Fruit fly (Drosophila melanogaster): ENCODE measurements around the gene sina.

The sina gene

dm6 chr3L:16886179-16886930, 32.8 kb downstream of the sina start (continued):
- no peak for TF ChIP-seq ATbp (GFP tag; optimal IDR thresholded peaks at IDR 0.05)
- no peak for TF ChIP-seq CG7271 (tag; optimal IDR thresholded peaks at IDR 0.05)
- TF ChIP-seq Xbp1 (GFP tag; optimal IDR thresholded peaks at IDR 0.05), result no peak
- TF ChIP-seq CG7928 (GFP tag; optimal IDR thresholded peaks at IDR 0.05), result no peak
- no peak for TF ChIP-seq cato (GFP tag; optimal IDR thresholded peaks at IDR 0.05; ENCODE audit: borderline replicate concordance)
- no peak for TF ChIP-seq Sry-δ (GFP tag; optimal IDR thresholded peaks at IDR 0.05)
- TF ChIP-seq CG7839 (tag; optimal IDR thresholded peaks at IDR 0.05), result no peak
- 0 out of 3 replicates have a peak, but pooled peaks have one; percentile 10 for TF ChIP-seq row (GFP tag; IDR thresholded peaks at IDR 0.05)
- TF ChIP-seq Med (GFP tag), result no peak
- TF ChIP-seq exex (tag; optimal IDR thresholded peaks at IDR 0.05), result no peak
- TF ChIP-seq CG7963 (GFP tag; IDR thresholded peaks at IDR 0.05; ENCODE audit: partially characterized antibody), result no peak
- no peak for TF ChIP-seq kni (GFP tag; optimal IDR thresholded peaks at IDR 0.05)
- TF ChIP-seq CG13624 (GFP tag; optimal IDR thresholded peaks at IDR 0.05), result no peak
- no peak for TF ChIP-seq NFAT (GFP tag; IDR thresholded peaks at IDR 0.05)
- no peak for TF ChIP-seq CG12942 (GFP tag; optimal IDR thresholded peaks at IDR 0.05)
- peak in 1 of 2 experiments; percentile 42 for TF ChIP-seq eve (GFP tag; optimal IDR thresholded peaks at IDR 0.05)
- no peak for TF ChIP-seq Side (GFP tag; optimal IDR thresholded peaks at IDR 0.05)
- TF ChIP-seq CG11247 (GFP tag; IDR thresholded peaks at IDR 0.05), result no peak
- TF ChIP-seq CG10366 (GFP tag; IDR thresholded peaks at IDR 0.05), result no peak
- TF ChIP-seq cas (GFP tag; IDR thresholded peaks at IDR 0.05), result no peak
- no peak for TF ChIP-seq peb (GFP tag; IDR thresholded peaks at IDR 0.05)
- TF ChIP-seq Hmx (GFP tag; optimal IDR thresholded peaks at IDR 0.05), result no peak
- no peak for TF ChIP-seq H2.0 (GFP tag; IDR thresholded peaks at IDR 0.05)
- no peak for TF ChIP-seq bowl (GFP tag; IDR thresholded peaks at IDR 0.05)
- no peak for TF ChIP-seq CG1647 (GFP tag; optimal IDR thresholded peaks at IDR 0.05)
- no peak for TF ChIP-seq CTCF (GFP tag; optimal IDR thresholded peaks at IDR 0.05)
- TF ChIP-seq CG9797 (GFP tag; optimal IDR thresholded peaks at IDR 0.05), result no peak
- TF ChIP-seq bab2 (GFP tag; optimal IDR thresholded peaks at IDR 0.05), result no peak
- no peak for TF ChIP-seq Fer1 (GFP tag; optimal IDR thresholded peaks at IDR 0.05)
- TF ChIP-seq CG9437 (GFP tag; optimal IDR thresholded peaks at IDR 0.05), result no peak
- TF ChIP-seq CG6689 (GFP tag; IDR thresholded peaks at IDR 0.05), result peak; percentile 41; the same call in 1 of the 2 replicates
- TF ChIP-seq Ssrp (tag; optimal IDR thresholded peaks at IDR 0.05), result no peak
- peak; percentile 14 for TF ChIP-seq Oli (tag; optimal IDR thresholded peaks at IDR 0.05)
- TF ChIP-seq Asciz (GFP tag; optimal IDR thresholded peaks at IDR 0.05), result no peak
- no peak for TF ChIP-seq CG13775 (GFP tag; optimal IDR thresholded peaks at IDR 0.05)
- no peak for TF ChIP-seq dimm (GFP tag; IDR thresholded peaks at IDR 0.05)
- no peak for TF ChIP-seq CG2889 (GFP tag; IDR thresholded peaks at IDR 0.05)
- TF ChIP-seq CG15601 (tag; optimal IDR thresholded peaks at IDR 0.05), result no peak
- TF ChIP-seq salm (tag; optimal IDR thresholded peaks at IDR 0.05), result no peak
- no peak for TF ChIP-seq CG1603 (tag; optimal IDR thresholded peaks at IDR 0.05)
- no peak for TF ChIP-seq CG14667 (GFP tag; IDR thresholded peaks at IDR 0.05)
- no peak for TF ChIP-seq sqz (GFP tag; optimal IDR thresholded peaks at IDR 0.05)
- TF ChIP-seq H15 (GFP tag; IDR thresholded peaks at IDR 0.05), result no peak
- no peak for TF ChIP-seq Hand (GFP tag; optimal IDR thresholded peaks at IDR 0.05)
- no peak for TF ChIP-seq Hr51 (GFP tag; optimal IDR thresholded peaks at IDR 0.05)
- TF ChIP-seq Bgb (GFP tag; IDR thresholded peaks at IDR 0.05; ENCODE audit: partially characterized antibody), result 0 out of 2 replicates have a peak, but pooled peaks have one; percentile 10
- TF ChIP-seq ttk (GFP tag; IDR thresholded peaks at IDR 0.05), result 0 out of 2 replicates have a peak, but pooled peaks have one; percentile 15
- TF ChIP-seq tll (GFP tag; optimal IDR thresholded peaks at IDR 0.05), result no peak
- no peak for TF ChIP-seq CG14441 (GFP tag; IDR thresholded peaks at IDR 0.05)
- no peak for TF ChIP-seq Bteb2 (GFP tag; optimal IDR thresholded peaks at IDR 0.05)
